Worm (Caenorhabditis elegans) whole organism, midembryonic: ENCODE results near the gene mrps-10.

Experiments
- T22C8.4 ChIP-seq: fragments of 200-800 bp; sonication (Bioruptor generic); IDR thresholded peaks from 2 replicates; pipeline ENCODE4 v1.3.6; 2022; ENCODE audit warnings: missing genetic modification characterization, missing compliant biosample characterization
- cog-1 ChIP-seq: sonication (generic microtip); optimal IDR thresholded peaks from 2 replicates; lab custom pipeline; 2016; ENCODE audit warnings: missing genetic modification characterization, missing compliant biosample characterization
- flt-1 ChIP-seq: fragments of 200-800 bp; sonication (Bioruptor generic); IDR thresholded peaks from 2 replicates; pipeline ENCODE4 v1.3.6; 2022; ENCODE audit warnings: missing genetic modification characterization, missing compliant biosample characterization
- klf-2 ChIP-seq: fragments of 200-800 bp; sonication (Bioruptor generic); conservative IDR thresholded peaks from 2 replicates; pipeline ENCODE4 v1.3.6; 2022; ENCODE audit warnings: missing genetic modification reagents, missing genetic modification characterization, missing compliant biosample characterization
- med-1 ChIP-seq: sonication (generic microtip); optimal IDR thresholded peaks from 2 replicates; lab custom pipeline; 2017; ENCODE audit warnings: missing genetic modification characterization, mild to moderate bottlenecking, missing compliant biosample characterization, antibody characterized with exemption, missing genetic modification reagents; ENCODE audit not compliant: insufficient read depth
- ref-1 ChIP-seq: fragments of 200-800 bp; sonication (Bioruptor generic); conservative IDR thresholded peaks from 2 replicates; pipeline ENCODE4 v1.3.6; 2022; ENCODE audit warnings: missing genetic modification reagents, missing genetic modification characterization, missing compliant biosample characterization
- tab-1 ChIP-seq: fragments of 200-800 bp; sonication (Bioruptor generic); IDR thresholded peaks from 2 replicates; pipeline ENCODE4 v1.3.6; 2022; ENCODE audit warnings: missing genetic modification characterization, missing compliant biosample characterization
- ztf-23 ChIP-seq: fragments of 200-800 bp; sonication (Bioruptor generic); IDR thresholded peaks from 2 replicates; pipeline ENCODE4 v1.3.6; 2022; ENCODE audit warnings: missing genetic modification reagents, missing genetic modification characterization, missing compliant biosample characterization
- ztf-29 ChIP-seq: fragments of 200-800 bp; sonication (Bioruptor generic); IDR thresholded peaks from 2 replicates; pipeline ENCODE4 v1.3.6; 2022; ENCODE audit warnings: missing genetic modification reagents, missing genetic modification characterization, missing compliant biosample characterization

mrps-10 gene

DNA sequence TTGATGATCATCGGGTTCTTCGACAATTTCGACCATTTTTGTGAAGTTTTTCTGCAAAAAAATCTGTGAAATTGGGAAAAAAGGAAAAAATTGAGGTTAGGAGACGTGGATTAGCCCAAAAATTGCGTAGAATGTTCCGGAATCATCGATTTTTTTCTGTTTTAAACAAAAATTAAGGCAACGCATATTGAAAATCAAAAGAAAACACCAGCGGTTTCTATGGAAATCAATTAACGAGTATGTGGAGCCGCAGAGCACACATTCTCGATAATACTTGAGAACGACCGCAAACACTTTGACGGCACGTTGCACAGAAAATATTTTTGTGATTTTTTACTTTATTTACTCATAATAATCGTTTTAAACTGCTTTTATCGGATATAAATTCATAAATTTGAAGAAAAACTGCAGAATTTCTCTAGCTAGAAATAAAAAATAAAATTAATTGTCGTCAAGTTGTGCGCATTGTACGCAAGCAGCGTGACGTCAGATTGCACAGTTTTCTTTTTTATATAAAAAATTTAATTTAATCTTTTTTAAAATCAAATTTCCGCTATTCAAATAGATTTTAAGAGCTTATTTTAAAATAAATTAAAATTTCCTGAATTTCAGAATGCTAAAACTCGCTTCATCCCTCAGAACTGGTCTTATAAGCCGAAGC lies at the start of gene mrps-10, which contains the start of gene npp-25:
mrps-10 (plus strand) TSS at position 611 of the 661 bp plus-strand sequence.
npp-25 (minus strand) TSS at position 51 of the 661 bp plus-strand sequence.
- TF ChIP-seq flt-1 (GFP tag; lab: Robert Waterston, UW) (no peak), tab-1 (GFP tag; lab: Robert Waterston, UW) (no peak), med-1 (GFP tag; lab: Kevin White, UChicago) (no peak), ztf-29 (GFP tag; lab: Robert Waterston, UW) (no peak), ztf-23 (GFP tag; lab: Robert Waterston, UW) (no peak), T22C8.4 (GFP tag; lab: Robert Waterston, UW) (no peak), ref-1 (GFP tag; lab: Robert Waterston, UW) (no peak), klf-2 (GFP tag; lab: Robert Waterston, UW) (no peak), cog-1 (tag; lab: Kevin White, UChicago) (no peak)

DNA sequence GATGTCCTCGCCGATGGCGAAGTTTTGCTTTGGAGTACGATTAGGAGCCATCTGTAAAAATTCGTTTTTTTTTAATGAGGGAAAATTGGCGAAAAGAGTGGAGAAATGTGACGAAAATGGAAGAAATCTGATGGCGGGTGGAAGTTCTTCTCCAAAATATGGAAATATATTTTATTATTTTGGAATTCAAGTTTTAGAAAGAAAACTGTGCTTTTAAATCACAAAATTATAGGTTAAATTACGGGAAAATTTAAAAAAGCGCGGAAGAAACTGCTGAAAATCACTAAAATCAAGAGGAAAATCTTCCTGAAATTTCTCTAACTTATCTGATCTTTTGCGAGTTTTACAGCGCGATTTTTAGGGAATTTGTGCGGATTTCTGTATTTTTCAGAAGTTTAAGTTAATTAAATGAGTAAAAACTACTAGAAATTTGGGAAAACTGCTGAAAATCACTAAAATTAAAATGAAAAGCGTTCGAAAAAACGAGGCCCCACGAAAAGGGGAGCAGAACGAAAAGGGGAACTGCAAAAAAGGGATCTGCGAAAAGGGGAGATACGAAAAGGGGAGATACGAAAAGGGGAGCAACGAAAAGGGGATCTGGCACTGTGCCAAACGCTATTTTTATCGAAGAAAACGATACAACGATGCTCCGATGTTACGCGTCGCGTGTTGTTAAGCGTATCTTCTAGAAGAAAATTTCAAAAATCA lies 48.7 kb upstream of the mrps-10 start, which contains the start of the genes cec-7 and enu-3.5:
cec-7 (minus strand) TSS at position 51 of the 708 bp plus-strand sequence.
enu-3.5 (plus strand) TSS at position 670 of the 708 bp plus-strand sequence.
- no peak for TF ChIP-seq ref-1 (GFP tag; lab: Robert Waterston, UW)
- no peak for TF ChIP-seq cog-1 (tag; lab: Kevin White, UChicago)
- TF ChIP-seq flt-1 (GFP tag; lab: Robert Waterston, UW): 0 out of 2 replicates have a peak, but pooled peaks have one; percentile 9
- no peak for TF ChIP-seq ztf-29 (GFP tag; lab: Robert Waterston, UW)
- no peak for TF ChIP-seq med-1 (GFP tag; lab: Kevin White, UChicago)
- TF ChIP-seq tab-1 (GFP tag; lab: Robert Waterston, UW): no peak
- TF ChIP-seq klf-2 (GFP tag; lab: Robert Waterston, UW): peak; percentile 59; the same call in 1 of the 2 replicates
- TF ChIP-seq T22C8.4 (GFP tag; lab: Robert Waterston, UW): no peak
- TF ChIP-seq ztf-23 (GFP tag; lab: Robert Waterston, UW): 0 out of 2 replicates have a peak, but pooled peaks have one; percentile 36

DNA sequence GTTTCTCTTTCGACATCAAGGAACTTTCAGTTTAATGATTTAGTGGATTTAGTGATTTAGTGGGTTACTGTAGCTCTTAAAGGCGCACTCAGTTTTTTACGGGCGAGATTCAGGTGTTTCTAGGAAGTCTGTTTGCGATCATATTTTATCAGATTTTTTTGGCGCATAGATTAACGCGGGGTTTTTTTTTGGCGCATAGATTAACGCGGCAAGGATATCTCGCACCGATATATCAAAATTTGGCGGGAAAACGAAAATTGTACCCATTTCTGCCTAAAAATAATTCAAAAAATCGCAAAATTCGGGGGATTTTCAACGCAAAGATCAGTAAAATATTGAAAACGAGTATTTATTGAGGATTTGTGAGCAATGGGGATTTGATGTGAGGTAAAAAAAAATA lies 45.7 kb upstream of the mrps-10 start:
- TF ChIP-seq tab-1 (GFP tag; lab: Robert Waterston, UW) (no peak), klf-2 (GFP tag; lab: Robert Waterston, UW) (no peak), ref-1 (GFP tag; lab: Robert Waterston, UW) (no peak), cog-1 (tag; lab: Kevin White, UChicago) (no peak)

DNA sequence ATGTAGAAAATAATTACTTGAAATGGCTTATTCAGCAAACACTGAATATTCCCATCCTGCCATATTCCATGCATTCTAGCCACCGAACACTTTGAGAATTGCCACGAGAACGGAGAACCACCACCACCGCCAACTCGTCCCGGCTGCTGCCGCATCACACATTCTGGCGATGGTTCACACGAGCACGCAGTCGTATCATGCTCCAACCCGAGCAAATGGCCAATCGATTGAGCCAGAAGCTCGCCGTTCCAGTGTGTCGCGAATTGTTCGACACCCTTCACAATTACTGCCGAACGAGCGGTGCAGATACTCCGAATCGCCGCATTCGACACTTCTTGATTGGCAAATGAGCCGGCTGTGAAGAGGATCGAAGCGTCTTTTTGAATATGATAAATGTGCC lies 41.2 kb upstream of the mrps-10 start:
- TF ChIP-seq cog-1 (tag; lab: Kevin White, UChicago) (no peak), flt-1 (GFP tag; lab: Robert Waterston, UW) (no peak), tab-1 (GFP tag; lab: Robert Waterston, UW) (no peak), med-1 (GFP tag; lab: Kevin White, UChicago) (no peak), ztf-29 (GFP tag; lab: Robert Waterston, UW) (no peak), T22C8.4 (GFP tag; lab: Robert Waterston, UW) (no peak), ztf-23 (GFP tag; lab: Robert Waterston, UW) (no peak)

DNA sequence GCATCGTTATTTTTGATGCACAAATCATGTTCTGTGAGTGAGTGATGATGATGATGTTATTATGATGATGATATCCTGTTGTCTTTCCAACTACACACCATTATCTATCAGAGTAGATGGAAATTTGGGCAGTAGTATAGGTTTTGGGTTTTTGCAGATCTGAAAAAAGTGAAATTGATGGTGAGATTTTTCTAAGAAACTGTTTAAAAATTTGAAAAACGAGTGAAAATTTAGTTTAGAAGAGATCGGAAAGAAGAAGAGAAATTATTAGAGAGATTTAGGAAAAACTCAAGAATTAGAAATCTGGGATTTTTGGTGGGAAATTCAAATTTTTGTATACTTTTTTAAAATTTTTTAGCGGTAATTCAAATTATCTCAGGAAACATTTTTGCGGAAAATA lies 34.8 kb upstream of the mrps-10 start, which contains the start of the genes Y37D8A.29 and unc-71:
Y37D8A.29 (minus strand) TSS at position 101 of the 400 bp plus-strand sequence.
unc-71 (minus strand) TSS at position 159 of the 400 bp plus-strand sequence.
- TF ChIP-seq klf-2 (GFP tag; lab: Robert Waterston, UW): no peak
- no peak for TF ChIP-seq tab-1 (GFP tag; lab: Robert Waterston, UW)
- TF ChIP-seq ztf-29 (GFP tag; lab: Robert Waterston, UW): no peak
- no peak for TF ChIP-seq cog-1 (tag; lab: Kevin White, UChicago)
- no peak for TF ChIP-seq flt-1 (GFP tag; lab: Robert Waterston, UW)
- TF ChIP-seq ztf-23 (GFP tag; lab: Robert Waterston, UW): no peak
- no peak for TF ChIP-seq ref-1 (GFP tag; lab: Robert Waterston, UW)
- no peak for TF ChIP-seq T22C8.4 (GFP tag; lab: Robert Waterston, UW)
- TF ChIP-seq med-1 (GFP tag; lab: Kevin White, UChicago): no peak

DNA sequence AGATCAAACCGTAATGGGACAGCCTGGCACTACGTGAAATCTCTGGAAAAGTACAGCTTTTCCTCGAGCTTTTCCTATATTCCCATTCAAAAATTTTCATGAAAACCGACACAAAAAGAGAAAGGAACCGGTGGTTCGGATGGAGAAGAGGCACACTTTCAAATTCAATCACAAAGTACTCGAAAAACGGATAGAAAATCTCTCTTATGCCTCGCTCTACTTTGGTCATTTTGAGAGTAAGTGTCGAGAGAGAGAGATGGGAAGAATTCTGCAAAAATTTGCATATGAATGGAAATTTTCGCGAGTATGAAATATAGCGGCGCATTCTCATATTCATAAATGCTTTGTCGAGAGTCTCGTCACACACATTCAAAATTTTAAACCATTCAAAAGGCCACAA lies 33.6 kb upstream of the mrps-10 start:
- TF ChIP-seq cog-1 (tag; lab: Kevin White, UChicago) (no peak), klf-2 (GFP tag; lab: Robert Waterston, UW) (no peak)

DNA sequence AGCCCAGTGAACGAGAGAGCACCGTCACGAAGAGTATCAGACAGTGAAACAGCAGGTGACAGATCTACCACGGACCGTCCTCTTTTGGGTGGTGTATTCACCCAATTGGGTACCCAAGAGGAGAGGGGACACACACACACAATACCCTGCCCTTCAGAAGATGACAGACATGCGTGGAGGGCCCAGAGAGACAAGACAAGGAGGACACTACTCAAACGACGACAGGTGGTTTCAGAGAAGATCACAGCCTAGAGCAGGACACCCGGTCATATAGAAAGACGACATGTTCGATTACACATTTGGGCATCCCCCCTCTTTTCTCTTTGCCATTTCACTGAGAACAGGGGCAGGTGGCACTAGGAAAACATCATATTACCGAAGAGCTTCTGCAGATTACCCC lies 32.1 kb upstream of the mrps-10 start:
- TF ChIP-seq ztf-23 (GFP tag; lab: Robert Waterston, UW): no peak
- 0 out of 2 replicates have a peak, but pooled peaks have one; percentile 58 for TF ChIP-seq flt-1 (GFP tag; lab: Robert Waterston, UW)
- TF ChIP-seq cog-1 (tag; lab: Kevin White, UChicago): peak; percentile 5

DNA sequence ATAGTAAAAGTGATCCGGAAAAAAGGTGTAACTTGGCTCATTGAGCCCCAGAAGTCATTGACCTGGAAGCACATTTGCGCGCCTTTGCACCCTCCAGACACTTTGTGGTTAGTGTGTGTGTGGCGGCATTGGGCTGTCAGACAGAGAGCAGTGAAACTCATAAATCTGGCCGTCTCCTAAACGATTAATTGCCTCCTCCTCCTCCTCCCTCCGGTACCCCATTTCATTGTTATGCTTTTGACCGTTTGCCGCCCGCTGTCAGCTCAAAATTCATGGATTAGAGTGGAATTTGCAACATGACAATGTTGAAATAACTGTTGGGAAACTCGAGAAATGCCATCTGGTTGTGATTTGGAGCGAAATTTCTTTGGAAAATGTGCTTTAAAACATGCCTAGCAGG lies 22.3 kb upstream of the mrps-10 start:
- no peak for TF ChIP-seq ztf-23 (GFP tag; lab: Robert Waterston, UW)
- TF ChIP-seq flt-1 (GFP tag; lab: Robert Waterston, UW): no peak
- no peak for TF ChIP-seq med-1 (GFP tag; lab: Kevin White, UChicago)
- TF ChIP-seq T22C8.4 (GFP tag; lab: Robert Waterston, UW): no peak
- TF ChIP-seq cog-1 (tag; lab: Kevin White, UChicago): no peak
- TF ChIP-seq klf-2 (GFP tag; lab: Robert Waterston, UW): no peak
- TF ChIP-seq tab-1 (GFP tag; lab: Robert Waterston, UW): no peak
- no peak for TF ChIP-seq ref-1 (GFP tag; lab: Robert Waterston, UW)
